Worm (Caenorhabditis elegans): ENCODE data around the gene C35D10.1.

The C35D10.1 gene

ce11 chrIII:4878281-4878680 is 1.3 kb upstream of the C35D10.1 start, which contains the start of the genes tost-1 and arx-6 (continued):
- no peak for TF ChIP-seq tlp-1 (tag; optimal IDR thresholded peaks at IDR 0.05)
- TF ChIP-seq hpl-2 (GFP tag; optimal IDR thresholded peaks at IDR 0.05), result no peak
- no peak for TF ChIP-seq sox-4 (tag; optimal IDR thresholded peaks at IDR 0.05)
- TF ChIP-seq rnt-1 (tag; optimal IDR thresholded peaks at IDR 0.05), result peak; percentile 41
- TF ChIP-seq ces-1 (GFP tag; optimal IDR thresholded peaks at IDR 0.05), result no peak
- TF ChIP-seq fkh-4 (tag; optimal IDR thresholded peaks at IDR 0.05; ENCODE audit: borderline replicate concordance), result no peak
- TF ChIP-seq nhr-20 (tag; optimal IDR thresholded peaks at IDR 0.05), result peak; percentile 36
- TF ChIP-seq dsc-1 (tag; optimal IDR thresholded peaks at IDR 0.05), result no peak
- no peak for TF ChIP-seq aly-2 (tag; optimal IDR thresholded peaks at IDR 0.05)
- TF ChIP-seq egl-13 (tag; optimal IDR thresholded peaks at IDR 0.05), result no peak
- peak; percentile 36 for TF ChIP-seq xbp-1 (tag; optimal IDR thresholded peaks at IDR 0.05)
- TF ChIP-seq swsn-7 (tag; optimal IDR thresholded peaks at IDR 0.05), result peak; percentile 23
- TF ChIP-seq snpc-4 (tag; optimal IDR thresholded peaks at IDR 0.05), result no peak
- peak; percentile 57 for TF ChIP-seq C16A3.4 (tag; optimal IDR thresholded peaks at IDR 0.05)
- TF ChIP-seq aha-1 (tag; optimal IDR thresholded peaks at IDR 0.05), result no peak
- TF ChIP-seq lin-13 (GFP tag; optimal IDR thresholded peaks at IDR 0.05), result no peak
- no peak for TF ChIP-seq mdl-1 (tag; optimal IDR thresholded peaks at IDR 0.05)
- TF ChIP-seq C04F5.9 (tag; optimal IDR thresholded peaks at IDR 0.05), result peak; percentile 5
- no peak for TF ChIP-seq nhr-85 (tag)
- no peak for TF ChIP-seq unc-86 (tag; optimal IDR thresholded peaks at IDR 0.05)
- peak; percentile 84 to 92 (median 89) for TF ChIP-seq dpl-1 (GFP tag; optimal IDR thresholded peaks at IDR 0.05)
- peak in 2 of 3 experiments; percentile 2 to 30 for TF ChIP-seq ceh-82 (tag; optimal IDR thresholded peaks at IDR 0.05)

- peak; percentile 55 for TF ChIP-seq elt-2 (tag; optimal IDR thresholded peaks at IDR 0.05)
- TF ChIP-seq unc-130 (tag; optimal IDR thresholded peaks at IDR 0.05), result no peak
- no peak for TF ChIP-seq unc-62 (GFP tag; optimal IDR thresholded peaks at IDR 0.05)
- no peak for TF ChIP-seq nhr-20 (tag; optimal IDR thresholded peaks at IDR 0.05)
- TF ChIP-seq vab-15 (tag; optimal IDR thresholded peaks at IDR 0.05), result no peak
- TF ChIP-seq efl-1 (optimal IDR thresholded peaks at IDR 0.05), result no peak
- TF ChIP-seq efl-1 (GFP tag; optimal IDR thresholded peaks at IDR 0.05 in 1 of 2), result peak in 1 of 2 experiments; percentile 70
Measured at ce11 chrIII:4881955-4882354, 2.4 kb downstream of the C35D10.1 start.

ce11 chrIII:4883429-4883828 is 3.9 kb downstream of the C35D10.1 start, which contains the start of gene clec-5:
TSS of gene clec-5 (minus strand) at chrIII:4883606.
- peak; percentile 40 for TF ChIP-seq elt-2 (tag; optimal IDR thresholded peaks at IDR 0.05)
- TF ChIP-seq jun-1 (tag; optimal IDR thresholded peaks at IDR 0.05), result peak; percentile 29
- TF ChIP-seq C04F5.9 (tag; optimal IDR thresholded peaks at IDR 0.05), result no peak

- TF ChIP-seq elt-2 (tag; optimal IDR thresholded peaks at IDR 0.05) (peak; percentile 51), tbx-2 (tag; optimal IDR thresholded peaks at IDR 0.05) (no peak)
Measured at ce11 chrIII:4887291-4887690, 7.7 kb downstream of the C35D10.1 start, which contains the start of gene clec-6. TSS of gene clec-6 (minus strand) at chrIII:4887444.

ce11 chrIII:4890997-4891396 is 11.5 kb downstream of the C35D10.1 start, which contains the start of gene F26F4.5:
TSS of gene F26F4.5 (minus strand) at chrIII:4891252.
- TF ChIP-seq unc-62 (GFP tag; optimal IDR thresholded peaks at IDR 0.05), result no peak
- no peak for TF ChIP-seq ceh-63 (GFP tag; optimal IDR thresholded peaks at IDR 0.05)
- TF ChIP-seq ztf-11 (tag; optimal IDR thresholded peaks at IDR 0.05), result no peak
- no peak for TF ChIP-seq grh-1 (GFP tag; IDR thresholded peaks at IDR 0.05)
- TF ChIP-seq sptf-1 (tag; optimal IDR thresholded peaks at IDR 0.05), result no peak
- TF ChIP-seq nhr-237 (tag; optimal IDR thresholded peaks at IDR 0.05), result no peak
- TF ChIP-seq efl-1 (optimal IDR thresholded peaks at IDR 0.05), result no peak
- no peak for TF ChIP-seq efl-1 (GFP tag; optimal IDR thresholded peaks at IDR 0.05 in 1 of 2)
- no peak for TF ChIP-seq swsn-7 (tag; optimal IDR thresholded peaks at IDR 0.05)
- no peak for TF ChIP-seq ceh-82 (tag; optimal IDR thresholded peaks at IDR 0.05)
- TF ChIP-seq pag-3 (tag; optimal IDR thresholded peaks at IDR 0.05; ENCODE audit: borderline replicate concordance, insufficient read depth), result no peak
- TF ChIP-seq F16B12.6 (tag; optimal IDR thresholded peaks at IDR 0.05), result no peak
